Worm (Caenorhabditis elegans): Measurements from ENCODE around the gene snpc-1.3.

ce11 chrV:5419915-5420314 is 19.1 kb downstream of the snpc-1.3 start, which contains the start of gene F08F3.6:
- TF ChIP-seq egl-27 (tag; optimal IDR thresholded peaks at IDR 0.05), result no peak
- TF ChIP-seq unc-86 (tag; optimal IDR thresholded peaks at IDR 0.05), result no peak
- TF ChIP-seq sox-4 (tag; optimal IDR thresholded peaks at IDR 0.05), result no peak
- TF ChIP-seq fos-1 (tag; optimal IDR thresholded peaks at IDR 0.05), result no peak
- TF ChIP-seq jun-1 (tag; optimal IDR thresholded peaks at IDR 0.05), result no peak
- TF ChIP-seq nhr-77 (tag; optimal IDR thresholded peaks at IDR 0.05), result no peak
- TF ChIP-seq ces-1 (GFP tag; optimal IDR thresholded peaks at IDR 0.05), result no peak
- TF ChIP-seq elt-2 (tag; optimal IDR thresholded peaks at IDR 0.05), result no peak
- TF ChIP-seq snpc-4 (tag; optimal IDR thresholded peaks at IDR 0.05), result no peak
- TF ChIP-seq sptf-1 (tag; optimal IDR thresholded peaks at IDR 0.05), result no peak
- no peak for TF ChIP-seq zag-1 (tag; optimal IDR thresholded peaks at IDR 0.05)
- no peak for TF ChIP-seq nhr-20 (tag; optimal IDR thresholded peaks at IDR 0.05)
- no peak for TF ChIP-seq fkh-10 (GFP tag; optimal IDR thresholded peaks at IDR 0.05)
- no peak for TF ChIP-seq lir-3 (tag; optimal IDR thresholded peaks at IDR 0.05; ENCODE audit: poor library complexity)
